Comparison of ENCODE assay signal across 2 worm cellular contexts in genomic region chrV:6322749-6323367, ce11.
A peak's percentile ranks its signal among the peaks of the same experiment; 100 is the strongest.
TF ChIP-seq lines count a peak whose summit lies in the region.

No protein-coding gene starts in this region.

TF ChIP-seq in whole organism, L1 larva, 84 proteins besides CTCF, POLR2A, EP300 and RAD21 (continued from another document):
- TF ChIP-seq C34B4.2 (tag; optimal IDR thresholded peaks at IDR 0.05; lab: Kevin White, UChicago) (no peak), lin-39 (tag; optimal IDR thresholded peaks at IDR 0.05; lab: Kevin White, UChicago) (no peak), pqm-1 (tag; optimal IDR thresholded peaks at IDR 0.05; lab: Kevin White, UChicago) (no peak), rnt-1 (tag; optimal IDR thresholded peaks at IDR 0.05; lab: Kevin White, UChicago) (no peak), lin-13 (GFP tag; optimal IDR thresholded peaks at IDR 0.05; lab: Kevin White, UChicago) (peak; percentile 6), ztf-11 (tag; optimal IDR thresholded peaks at IDR 0.05; lab: Kevin White, UChicago) (no peak), nhr-71 (tag; optimal IDR thresholded peaks at IDR 0.05; lab: Kevin White, UChicago) (peak; percentile 80), mdl-1 (tag; optimal IDR thresholded peaks at IDR 0.05; lab: Kevin White, UChicago) (peak in 1 of 2 experiments; percentile 12), nhr-90 (tag; optimal IDR thresholded peaks at IDR 0.05; lab: Kevin White, UChicago; ENCODE audit: poor library complexity) (no peak), swsn-7 (tag; optimal IDR thresholded peaks at IDR 0.05; lab: Kevin White, UChicago) (no peak), C04F5.9 (tag; optimal IDR thresholded peaks at IDR 0.05; lab: Kevin White, UChicago) (no peak), lsy-2 (tag; optimal IDR thresholded peaks at IDR 0.05; lab: Kevin White, UChicago) (peak; percentile 0 to 17), tbx-2 (tag; optimal IDR thresholded peaks at IDR 0.05; lab: Kevin White, UChicago) (peak; percentile 40), ces-1 (GFP tag; optimal IDR thresholded peaks at IDR 0.05; lab: Kevin White, UChicago) (no peak), dpl-1 (GFP tag; optimal IDR thresholded peaks at IDR 0.05; lab: Kevin White, UChicago) (peak in 1 of 3 experiments; percentile 22), fkh-4 (tag; optimal IDR thresholded peaks at IDR 0.05; lab: Kevin White, UChicago; ENCODE audit: borderline replicate concordance) (no peak), lin-35 (GFP tag; optimal IDR thresholded peaks at IDR 0.05; lab: Kevin White, UChicago) (peak in 1 of 2 experiments; percentile 65), unc-130 (tag; optimal IDR thresholded peaks at IDR 0.05; lab: Kevin White, UChicago) (no peak), sptf-1 (tag; optimal IDR thresholded peaks at IDR 0.05; lab: Kevin White, UChicago) (no peak), fos-1 (tag; optimal IDR thresholded peaks at IDR 0.05; lab: Kevin White, UChicago) (no peak), pag-3 (tag; optimal IDR thresholded peaks at IDR 0.05; lab: Kevin White, UChicago; ENCODE audit: borderline replicate concordance, insufficient read depth) (no peak), egl-27 (tag; optimal IDR thresholded peaks at IDR 0.05; lab: Kevin White, UChicago) (no peak), aha-1 (tag; optimal IDR thresholded peaks at IDR 0.05; lab: Kevin White, UChicago) (no peak), grh-1 (GFP tag; IDR thresholded peaks at IDR 0.05; lab: Robert Waterston, UW) (peak; percentile 47), unc-86 (tag; optimal IDR thresholded peaks at IDR 0.05; lab: Kevin White, UChicago) (no peak), lir-3 (tag; optimal IDR thresholded peaks at IDR 0.05; lab: Kevin White, UChicago; ENCODE audit: poor library complexity) (no peak), sup-37 (GFP tag; optimal IDR thresholded peaks at IDR 0.05; lab: Kevin White, UChicago) (no peak), zag-1 (tag; optimal IDR thresholded peaks at IDR 0.05; lab: Kevin White, UChicago) (no peak), jun-1 (tag; optimal IDR thresholded peaks at IDR 0.05; lab: Kevin White, UChicago) (no peak), aly-2 (tag; optimal IDR thresholded peaks at IDR 0.05; lab: Kevin White, UChicago) (no peak), nhr-77 (tag; optimal IDR thresholded peaks at IDR 0.05; lab: Kevin White, UChicago) (no peak), mab-9 (GFP tag; IDR thresholded peaks at IDR 0.05; lab: Robert Waterston, UW) (no peak), efl-1 (optimal IDR thresholded peaks at IDR 0.05; lab: Kevin White, UChicago) (no peak), efl-1 (GFP tag; optimal IDR thresholded peaks at IDR 0.05 in 1 of 2; lab: Kevin White, UChicago) (no peak), efl-3 (GFP tag; optimal IDR thresholded peaks at IDR 0.05; lab: Kevin White, UChicago) (no peak), ceh-88 (GFP tag; IDR thresholded peaks at IDR 0.05; lab: Robert Waterston, UW) (no peak), nhr-47 (tag; optimal IDR thresholded peaks at IDR 0.05; lab: Kevin White, UChicago) (peak; percentile 22), snu-23 (GFP tag; optimal IDR thresholded peaks at IDR 0.05; lab: Kevin White, UChicago) (peak; percentile 66), nhr-19 (GFP tag; conservative IDR thresholded peaks at IDR 0.05; lab: Robert Waterston, UW) (peak; percentile 36; the same call in 1 of the 2 replicates), snpc-4 (tag; optimal IDR thresholded peaks at IDR 0.05; lab: Kevin White, UChicago) (no peak), blmp-1 (tag; optimal IDR thresholded peaks at IDR 0.05; lab: Kevin White, UChicago) (peak; percentile 71), unc-98 (GFP tag; IDR thresholded peaks at IDR 0.05; lab: Robert Waterston, UW) (no peak), nhr-20 (tag; optimal IDR thresholded peaks at IDR 0.05; lab: Kevin White, UChicago) (peak; percentile 89), nhr-11 (tag; optimal IDR thresholded peaks at IDR 0.05; lab: Kevin White, UChicago) (no peak), fkh-10 (GFP tag; optimal IDR thresholded peaks at IDR 0.05; lab: Kevin White, UChicago) (no peak), mef-2 (tag; optimal IDR thresholded peaks at IDR 0.05; lab: Kevin White, UChicago) (no peak), egl-13 (tag; optimal IDR thresholded peaks at IDR 0.05; lab: Kevin White, UChicago) (no peak), lin-15B (tag; optimal IDR thresholded peaks at IDR 0.05; lab: Kevin White, UChicago) (no peak), ceh-90 (tag; optimal IDR thresholded peaks at IDR 0.05; lab: Kevin White, UChicago) (no peak), nhr-85 (tag; lab: Kevin White, UChicago) (peak; percentile 96), fkh-8 (tag; optimal IDR thresholded peaks at IDR 0.05; lab: Kevin White, UChicago) (no peak), unc-62 (GFP tag; optimal IDR thresholded peaks at IDR 0.05; lab: Kevin White, UChicago) (no peak), hpl-2 (GFP tag; optimal IDR thresholded peaks at IDR 0.05; lab: Kevin White, UChicago) (no peak), nhr-28 (tag; optimal IDR thresholded peaks at IDR 0.05; lab: Kevin White, UChicago) (no peak), irx-1 (tag; optimal IDR thresholded peaks at IDR 0.05; lab: Kevin White, UChicago) (no peak), isw-1 (GFP tag; IDR thresholded peaks at IDR 0.05; lab: Robert Waterston, UW) (no peak), elt-2 (tag; optimal IDR thresholded peaks at IDR 0.05; lab: Kevin White, UChicago) (no peak), alr-1 (tag; optimal IDR thresholded peaks at IDR 0.05; lab: Kevin White, UChicago; ENCODE audit: borderline replicate concordance) (no peak), ceh-63 (GFP tag; optimal IDR thresholded peaks at IDR 0.05; lab: Kevin White, UChicago) (no peak), vab-15 (tag; optimal IDR thresholded peaks at IDR 0.05; lab: Kevin White, UChicago) (no peak), sox-4 (tag; optimal IDR thresholded peaks at IDR 0.05; lab: Kevin White, UChicago) (no peak)

TF ChIP-seq in whole organism, L4 larva, 104 proteins besides CTCF, POLR2A, EP300 and RAD21 (continued from another document):
- TF ChIP-seq arid-1 (GFP tag; conservative IDR thresholded peaks at IDR 0.05; lab: Robert Waterston, UW) (no peak), lsy-2 (tag; optimal IDR thresholded peaks at IDR 0.05; lab: Kevin White, UChicago) (no peak), hlh-30 (tag; optimal IDR thresholded peaks at IDR 0.05; lab: Kevin White, UChicago; ENCODE audit: insufficient read depth) (peak; percentile 78), nhr-25 (tag; optimal IDR thresholded peaks at IDR 0.05; lab: Kevin White, UChicago; ENCODE audit: borderline replicate concordance, insufficient read depth) (peak; percentile 49), egl-27 (tag; optimal IDR thresholded peaks at IDR 0.05; lab: Kevin White, UChicago) (no peak), hmg-1.1 (GFP tag; IDR thresholded peaks at IDR 0.05; lab: Robert Waterston, UW) (0 out of 2 replicates have a peak, but pooled peaks have one; percentile 11), egl-43 (GFP tag; IDR thresholded peaks at IDR 0.05; lab: Robert Waterston, UW) (no peak), lim-7 (GFP tag; IDR thresholded peaks at IDR 0.05; lab: Robert Waterston, UW) (no peak), nhr-48 (tag; optimal IDR thresholded peaks at IDR 0.05; lab: Kevin White, UChicago) (no peak), daf-16 (GFP tag; optimal IDR thresholded peaks at IDR 0.05; lab: Kevin White, UChicago) (no peak), daf-16 (tag; optimal IDR thresholded peaks at IDR 0.05; lab: Kevin White, UChicago) (no peak)
